Worm (Caenorhabditis elegans) whole organism, L1 larva: ENCODE measurements around the gene B0564.2.

ENCODE experiments used
- C04F5.9 ChIP-seq: sonication (generic microtip); optimal IDR thresholded peaks from 2 replicates; lab custom pipeline; 2016; ENCODE audit warnings: missing genetic modification characterization, missing compliant biosample characterization
- C16A3.4 ChIP-seq: fragments of 150-350 bp; optimal IDR thresholded peaks from 2 replicates; lab custom pipeline; 2014; ENCODE audit warnings: missing biosample characterization, missing genetic modification characterization
- C34B4.2 ChIP-seq: sonication (generic microtip); optimal IDR thresholded peaks from 2 replicates; lab custom pipeline; 2017; ENCODE audit warnings: mild to moderate bottlenecking, missing genetic modification characterization, missing compliant biosample characterization
- Y116A8C.19 ChIP-seq: sonication (generic microtip); optimal IDR thresholded peaks from 2 replicates; lab custom pipeline; 2016; ENCODE audit warnings: missing compliant biosample characterization, missing genetic modification characterization, borderline replicate concordance
- aha-1 ChIP-seq: fragments of 150-350 bp; optimal IDR thresholded peaks from 2 replicates; lab custom pipeline; 2014; ENCODE audit warnings: missing biosample characterization, missing genetic modification characterization
- aly-2 ChIP-seq: fragments of 150-350 bp; optimal IDR thresholded peaks from 2 replicates; lab custom pipeline; 2014; ENCODE audit warnings: missing biosample characterization, missing genetic modification characterization
- blmp-1 ChIP-seq: fragments of 150-350 bp; optimal IDR thresholded peaks from 2 replicates; lab custom pipeline; 2014; ENCODE audit warnings: missing biosample characterization, missing genetic modification characterization
- ceh-63 ChIP-seq: fragments of 200-800 bp; sonication (Bioruptor generic); optimal IDR thresholded peaks from 2 replicates; lab custom pipeline; 2018; ENCODE audit warnings: mild to moderate bottlenecking, missing genetic modification characterization, missing compliant biosample characterization
- ceh-8 ChIP-seq: fragments of 200-800 bp; sonication (Bioruptor generic); optimal IDR thresholded peaks from 2 replicates; lab custom pipeline; 2018; ENCODE audit warnings: mild to moderate bottlenecking, missing genetic modification characterization, moderate library complexity, missing compliant biosample characterization
- ceh-88 ChIP-seq: fragments of 200-800 bp; sonication (Bioruptor generic); IDR thresholded peaks from 2 replicates; pipeline ENCODE4 v1.3.6; 2022; ENCODE audit warnings: missing genetic modification characterization, missing compliant biosample characterization
- ceh-90 ChIP-seq: sonication (generic microtip); optimal IDR thresholded peaks from 2 replicates; lab custom pipeline; 2016; ENCODE audit warnings: missing genetic modification characterization, missing compliant biosample characterization
- efl-1 ChIP-seq, 4 experiments: fragments of 150-350 bp; optimal IDR thresholded peaks in 3 of 4; peaks in 1 of 4; 1 replicate in 1 of 4; 2 replicates in 3 of 4; lab custom pipeline; 2014; ENCODE audit warnings: missing biosample characterization in 2 of 4, missing genetic modification characterization in 2 of 4, missing genetic modification reagents in 2 of 4
- efl-3 ChIP-seq: fragments of 200-800 bp; sonication (Bioruptor generic); optimal IDR thresholded peaks from 2 replicates; lab custom pipeline; 2018; ENCODE audit warnings: mild to moderate bottlenecking, missing genetic modification characterization, missing compliant biosample characterization
- egl-27 ChIP-seq, 2 experiments: fragments of 150-350 bp in 1 of 2; sonication (generic microtip); optimal IDR thresholded peaks; 3 replicates each; lab custom pipeline; 2017 to 2018; ENCODE audit warnings: missing biosample characterization in 2 of 2, missing genetic modification characterization in 2 of 2, missing genetic modification reagents in 2 of 2
- elt-2 ChIP-seq: sonication (generic microtip); optimal IDR thresholded peaks from 2 replicates; lab custom pipeline; 2016; ENCODE audit warnings: missing genetic modification characterization, mild to moderate bottlenecking, inconsistent platforms, missing compliant biosample characterization, missing genetic modification reagents
- elt-3 ChIP-seq, 6 experiments: fragments of 150-350 bp in 1 of 6; sonication (generic microtip); optimal IDR thresholded peaks; 2 replicates each; lab custom pipeline; 2017 to 2018; ENCODE audit warnings: missing biosample characterization in 6 of 6, missing genetic modification characterization in 6 of 6, inconsistent platforms in 1 of 6
- ets-5 ChIP-seq: fragments of 200-800 bp; sonication (Bioruptor generic); IDR thresholded peaks from 2 replicates; pipeline ENCODE4 v1.3.6; 2022; ENCODE audit warnings: missing genetic modification characterization, missing compliant biosample characterization
- fkh-4 ChIP-seq: sonication (generic microtip); optimal IDR thresholded peaks from 2 replicates; lab custom pipeline; 2016; ENCODE audit warnings: missing compliant biosample characterization, missing genetic modification characterization, borderline replicate concordance
- fos-1 ChIP-seq: fragments of 150-350 bp; optimal IDR thresholded peaks from 2 replicates; lab custom pipeline; 2014; ENCODE audit warnings: missing biosample characterization, missing genetic modification characterization
- grh-1 ChIP-seq: fragments of 200-800 bp; sonication (Bioruptor generic); IDR thresholded peaks from 2 replicates; pipeline ENCODE4 v1.3.6; 2022; ENCODE audit warnings: missing genetic modification reagents, missing genetic modification characterization, missing compliant biosample characterization
- hlh-17 ChIP-seq: fragments of 200-800 bp; sonication (Bioruptor generic); optimal IDR thresholded peaks from 2 replicates; lab custom pipeline; 2018; ENCODE audit warnings: missing genetic modification characterization, mild to moderate bottlenecking, missing compliant biosample characterization, moderate library complexity, borderline replicate concordance
- hlh-4 ChIP-seq: sonication (generic microtip); optimal IDR thresholded peaks from 2 replicates; lab custom pipeline; 2016; ENCODE audit warnings: mild to moderate bottlenecking, missing genetic modification characterization, missing compliant biosample characterization
- irx-1 ChIP-seq: sonication (generic microtip); optimal IDR thresholded peaks from 2 replicates; lab custom pipeline; 2016; ENCODE audit warnings: missing genetic modification characterization, missing compliant biosample characterization
- lin-35 ChIP-seq, 2 experiments: fragments of 150-350 bp; optimal IDR thresholded peaks; 2 replicates each; lab custom pipeline; 2014; ENCODE audit warnings: missing biosample characterization in 2 of 2, missing genetic modification characterization in 2 of 2, missing genetic modification reagents in 2 of 2
- lin-39 ChIP-seq: fragments of 150-350 bp; optimal IDR thresholded peaks from 2 replicates; lab custom pipeline; 2014; ENCODE audit warnings: missing biosample characterization, missing genetic modification reagents, missing genetic modification characterization
- mab-9 ChIP-seq: fragments of 200-800 bp; sonication (Bioruptor generic); IDR thresholded peaks from 2 replicates; pipeline ENCODE4 v1.3.6; 2022; ENCODE audit warnings: missing genetic modification reagents, missing genetic modification characterization, missing compliant biosample characterization
- mdl-1 ChIP-seq, 2 experiments: fragments of 150-350 bp; optimal IDR thresholded peaks; 2 replicates each; lab custom pipeline; 2014 to 2017; ENCODE audit warnings: missing biosample characterization in 2 of 2, missing genetic modification characterization in 2 of 2, inconsistent platforms in 1 of 2
- mep-1 ChIP-seq: fragments of 150-350 bp; optimal IDR thresholded peaks from 2 replicates; lab custom pipeline; 2014; ENCODE audit warnings: missing biosample characterization, missing genetic modification characterization
- nhr-11 ChIP-seq: fragments of 150-350 bp; optimal IDR thresholded peaks from 2 replicates; lab custom pipeline; 2014; ENCODE audit warnings: missing biosample characterization, missing genetic modification characterization
- nhr-12 ChIP-seq: sonication (generic microtip); optimal IDR thresholded peaks from 2 replicates; lab custom pipeline; 2017; ENCODE audit warnings: missing biosample characterization, missing genetic modification characterization
- nhr-19 ChIP-seq: fragments of 200-800 bp; sonication (Bioruptor generic); conservative IDR thresholded peaks from 2 replicates; pipeline ENCODE4 v1.3.6; 2022; ENCODE audit warnings: missing genetic modification characterization, missing compliant biosample characterization
- nhr-20 ChIP-seq: sonication (generic microtip); optimal IDR thresholded peaks from 2 replicates; lab custom pipeline; 2016; ENCODE audit warnings: mild to moderate bottlenecking, missing genetic modification characterization, missing compliant biosample characterization
- nhr-28 ChIP-seq: fragments of 150-350 bp; optimal IDR thresholded peaks from 2 replicates; lab custom pipeline; 2014; ENCODE audit warnings: missing biosample characterization, missing genetic modification characterization
- nhr-47 ChIP-seq: sonication (generic microtip); optimal IDR thresholded peaks from 2 replicates; lab custom pipeline; 2016; ENCODE audit warnings: mild to moderate bottlenecking, missing genetic modification characterization, moderate library complexity, missing compliant biosample characterization
- nhr-76 ChIP-seq: sonication (generic microtip); optimal IDR thresholded peaks from 2 replicates; lab custom pipeline; 2017; ENCODE audit warnings: missing biosample characterization, missing genetic modification characterization
- nhr-77 ChIP-seq: fragments of 150-350 bp; optimal IDR thresholded peaks from 2 replicates; lab custom pipeline; 2014; ENCODE audit warnings: missing biosample characterization, missing genetic modification characterization
- nhr-90 ChIP-seq: sonication (generic microtip); optimal IDR thresholded peaks from 2 replicates; lab custom pipeline; 2016; ENCODE audit warnings: mild to moderate bottlenecking, missing genetic modification characterization, missing compliant biosample characterization; ENCODE audit not compliant: poor library complexity
- pag-3 ChIP-seq: sonication (generic microtip); optimal IDR thresholded peaks from 2 replicates; lab custom pipeline; 2017; ENCODE audit warnings: missing genetic modification characterization, mild to moderate bottlenecking, missing compliant biosample characterization, antibody characterized with exemption, borderline replicate concordance; ENCODE audit not compliant: insufficient read depth
- pax-3 ChIP-seq: fragments of 200-800 bp; sonication (Bioruptor generic); optimal IDR thresholded peaks from 2 replicates; lab custom pipeline; 2018; ENCODE audit warnings: mild to moderate bottlenecking, missing genetic modification characterization, moderate library complexity, missing compliant biosample characterization
- rnt-1 ChIP-seq: sonication (generic microtip); optimal IDR thresholded peaks from 2 replicates; lab custom pipeline; 2016; ENCODE audit warnings: mild to moderate bottlenecking, missing genetic modification characterization, moderate library complexity, missing compliant biosample characterization
- skn-1 ChIP-seq: fragments of 150-350 bp; optimal IDR thresholded peaks from 2 replicates; lab custom pipeline; 2014; ENCODE audit warnings: missing biosample characterization, missing genetic modification characterization
- snpc-4 ChIP-seq: fragments of 150-350 bp; optimal IDR thresholded peaks from 2 replicates; lab custom pipeline; 2014; ENCODE audit warnings: missing biosample characterization, missing genetic modification characterization
- sox-4 ChIP-seq: sonication (generic microtip); optimal IDR thresholded peaks from 2 replicates; lab custom pipeline; 2016; ENCODE audit warnings: missing genetic modification characterization, missing compliant biosample characterization
- sup-37 ChIP-seq: fragments of 200-800 bp; sonication (Bioruptor generic); optimal IDR thresholded peaks from 2 replicates; lab custom pipeline; 2018; ENCODE audit warnings: mild to moderate bottlenecking, missing genetic modification characterization, missing compliant biosample characterization
- swsn-7 ChIP-seq: sonication (generic microtip); optimal IDR thresholded peaks from 2 replicates; lab custom pipeline; 2016; ENCODE audit warnings: missing genetic modification characterization, missing compliant biosample characterization
- tbx-2 ChIP-seq: sonication (generic microtip); optimal IDR thresholded peaks from 2 replicates; lab custom pipeline; 2016; ENCODE audit warnings: missing genetic modification characterization, missing compliant biosample characterization
- tlp-1 ChIP-seq: fragments of 150-350 bp; optimal IDR thresholded peaks from 2 replicates; lab custom pipeline; 2014; ENCODE audit warnings: missing biosample characterization, missing genetic modification characterization
- unc-130 ChIP-seq: fragments of 150-350 bp; optimal IDR thresholded peaks from 2 replicates; lab custom pipeline; 2017; ENCODE audit warnings: missing biosample characterization, missing genetic modification characterization, inconsistent platforms
- unc-30 ChIP-seq: sonication (generic microtip); optimal IDR thresholded peaks from 2 replicates; lab custom pipeline; 2017; ENCODE audit warnings: missing biosample characterization, missing genetic modification characterization
- unc-86 ChIP-seq: sonication (generic microtip); optimal IDR thresholded peaks from 2 replicates; lab custom pipeline; 2016; ENCODE audit warnings: missing genetic modification characterization, missing compliant biosample characterization
- unc-98 ChIP-seq: fragments of 200-800 bp; sonication (Bioruptor generic); IDR thresholded peaks from 2 replicates; pipeline ENCODE4 v1.3.6; 2022; ENCODE audit warnings: missing genetic modification characterization, missing compliant biosample characterization
- xbp-1 ChIP-seq: sonication (generic microtip); optimal IDR thresholded peaks from 2 replicates; lab custom pipeline; 2016; ENCODE audit warnings: missing genetic modification characterization, missing compliant biosample characterization
- zag-1 ChIP-seq: fragments of 150-350 bp; optimal IDR thresholded peaks from 2 replicates; lab custom pipeline; 2014; ENCODE audit warnings: missing biosample characterization, missing genetic modification characterization
- ztf-4 ChIP-seq: fragments of 150-350 bp; optimal IDR thresholded peaks from 2 replicates; lab custom pipeline; 2014; ENCODE audit warnings: missing biosample characterization, missing genetic modification characterization

B0564.2 gene

DNA sequence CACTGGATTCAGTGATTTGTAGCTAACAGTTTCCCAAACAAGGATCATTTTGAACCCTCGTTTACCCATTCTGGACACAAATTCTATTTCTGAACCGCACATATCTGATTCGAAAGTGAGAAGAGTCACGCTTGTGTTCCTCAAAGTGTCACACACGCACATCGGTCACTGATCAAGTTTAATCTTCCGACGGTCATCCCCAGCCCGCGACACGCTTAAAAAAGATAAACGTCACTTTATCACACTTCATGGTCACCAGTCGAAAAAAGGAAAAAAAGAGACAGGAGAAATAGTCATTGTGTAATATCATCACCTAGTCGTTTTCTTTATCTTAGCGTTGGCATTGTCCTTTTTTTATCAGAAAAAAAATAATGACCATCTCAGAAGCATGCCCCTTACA is 29.8 kb upstream of the B0564.2 start (continued):
- TF ChIP-seq C16A3.4 (tag; lab: Kevin White, UChicago), result no peak
- no peak for TF ChIP-seq hlh-17 (GFP tag; lab: Kevin White, UChicago)
- TF ChIP-seq ztf-4 (tag; lab: Kevin White, UChicago), result no peak
- no peak for TF ChIP-seq grh-1 (GFP tag; lab: Robert Waterston, UW)
- TF ChIP-seq mep-1 (tag; lab: Kevin White, UChicago), result no peak
- TF ChIP-seq ceh-88 (GFP tag; lab: Robert Waterston, UW), result no peak
- peak; percentile 80 for TF ChIP-seq blmp-1
- TF ChIP-seq ceh-90 (tag; lab: Kevin White, UChicago), result no peak
- TF ChIP-seq elt-2 (tag; lab: Kevin White, UChicago), result no peak
- no peak for TF ChIP-seq unc-130 (tag; lab: Kevin White, UChicago)
- no peak for TF ChIP-seq irx-1 (tag; lab: Kevin White, UChicago)
- TF ChIP-seq aly-2 (tag; lab: Kevin White, UChicago), result no peak
- TF ChIP-seq mdl-1 (tag; optimal IDR thresholded peaks at IDR 0.05; lab: Kevin White, UChicago), result peak in 1 of 2 experiments; percentile 37
- no peak for TF ChIP-seq zag-1 (tag; lab: Kevin White, UChicago)
- TF ChIP-seq pag-3 (tag; lab: Kevin White, UChicago), result no peak
- no peak for TF ChIP-seq sox-4 (tag; lab: Kevin White, UChicago)
- peak; percentile 54 for TF ChIP-seq nhr-20 (tag; lab: Kevin White, UChicago)
- no peak for TF ChIP-seq unc-30 (tag; lab: Kevin White, UChicago)
- TF ChIP-seq nhr-90, result peak; percentile 7
- no peak for TF ChIP-seq swsn-7 (tag; lab: Kevin White, UChicago)
- no peak for TF ChIP-seq nhr-11
- TF ChIP-seq aha-1 (tag; lab: Kevin White, UChicago), result no peak
- TF ChIP-seq efl-1 (optimal IDR thresholded peaks at IDR 0.05; lab: Kevin White, UChicago), result no peak
- TF ChIP-seq efl-1 (GFP tag; optimal IDR thresholded peaks at IDR 0.05 in 1 of 2; lab: Kevin White, UChicago), result no peak
- TF ChIP-seq fos-1 (tag; lab: Kevin White, UChicago), result no peak
- TF ChIP-seq Y116A8C.19 (tag; lab: Kevin White, UChicago), result no peak
- TF ChIP-seq sup-37 (GFP tag; lab: Kevin White, UChicago), result no peak
- no peak for TF ChIP-seq fkh-4
- peak in 2 of 6 experiments; percentile 44 to 78 for TF ChIP-seq elt-3 (tag; optimal IDR thresholded peaks at IDR 0.05; lab: Kevin White, UChicago)
- peak; percentile 1 for TF ChIP-seq skn-1 (tag; lab: Kevin White, UChicago)
- peak in 1 of 2 experiments; percentile 50 for TF ChIP-seq lin-35 (GFP tag; optimal IDR thresholded peaks at IDR 0.05; lab: Kevin White, UChicago)
- no peak for TF ChIP-seq egl-27 (tag; optimal IDR thresholded peaks at IDR 0.05; lab: Kevin White, UChicago)
- TF ChIP-seq nhr-28, result no peak
- TF ChIP-seq efl-3 (GFP tag; lab: Kevin White, UChicago), result no peak
- no peak for TF ChIP-seq ceh-8 (GFP tag; lab: Kevin White, UChicago)
- no peak for TF ChIP-seq ets-5
- TF ChIP-seq lin-39, result no peak
- TF ChIP-seq nhr-47 (tag; lab: Kevin White, UChicago), result no peak
- TF ChIP-seq nhr-77 (tag; lab: Kevin White, UChicago), result no peak
- TF ChIP-seq C34B4.2, result no peak
- TF ChIP-seq ceh-63, result no peak
- TF ChIP-seq nhr-12 (tag; lab: Kevin White, UChicago), result no peak
- TF ChIP-seq rnt-1 (tag; lab: Kevin White, UChicago), result no peak
- no peak for TF ChIP-seq xbp-1 (tag; lab: Kevin White, UChicago)
- no peak for TF ChIP-seq nhr-76 (tag; lab: Kevin White, UChicago)
- TF ChIP-seq nhr-19, result peak; percentile 45
- TF ChIP-seq unc-98, result no peak
- TF ChIP-seq pax-3, result no peak
- no peak for TF ChIP-seq hlh-4
- no peak for TF ChIP-seq mab-9 (GFP tag; lab: Robert Waterston, UW)
- no peak for TF ChIP-seq tbx-2 (tag; lab: Kevin White, UChicago)
- TF ChIP-seq unc-86 (tag; lab: Kevin White, UChicago), result no peak
- no peak for TF ChIP-seq snpc-4 (tag; lab: Kevin White, UChicago)
- no peak for TF ChIP-seq C04F5.9 (tag; lab: Kevin White, UChicago)
- no peak for TF ChIP-seq tlp-1
